Fruit fly (Drosophila melanogaster) whole organism, embryonic: ENCODE results near the gene CG14731.

Experiments
- Asciz ChIP-seq: fragments of 200-800 bp; sonication (Bioruptor generic); optimal IDR thresholded peaks from 2 replicates; lab custom pipeline; 2017; ENCODE audit warnings: missing biosample characterization, mild to moderate bottlenecking, missing genetic modification characterization, missing genetic modification reagents
- C15 ChIP-seq: fragments of 200-800 bp; sonication (Bioruptor generic); IDR thresholded peaks from 3 replicates; pipeline ENCODE4 v1.3.6; 2022; ENCODE audit warnings: missing biosample characterization, missing genetic modification characterization
- CG10147 ChIP-seq: fragments of 200-800 bp; sonication (Bioruptor generic); optimal IDR thresholded peaks from 2 replicates; lab custom pipeline; 2019; ENCODE audit warnings: missing biosample characterization, mild to moderate bottlenecking, missing genetic modification characterization, moderate library complexity
- CG10565 ChIP-seq: fragments of 200-800 bp; sonication (Bioruptor generic); optimal IDR thresholded peaks from 3 replicates; lab custom pipeline; 2016; ENCODE audit warnings: missing biosample characterization, mild to moderate bottlenecking, missing genetic modification characterization
- CG10959 ChIP-seq: fragments of 200-800 bp; sonication (Bioruptor generic); IDR thresholded peaks from 2 replicates; pipeline ENCODE4 v1.3.6; 2022; ENCODE audit warnings: missing biosample characterization, missing genetic modification characterization
- CG14667 ChIP-seq: fragments of 200-800 bp; sonication (Bioruptor generic); IDR thresholded peaks from 2 replicates; pipeline ENCODE4 v1.3.6; 2022; ENCODE audit warnings: missing biosample characterization, missing genetic modification characterization
- CG15073 ChIP-seq: fragments of 200-800 bp; sonication (Bioruptor generic); optimal IDR thresholded peaks from 2 replicates; lab custom pipeline; 2016; ENCODE audit warnings: missing biosample characterization, missing genetic modification characterization
- CG1647 ChIP-seq: fragments of 200-800 bp; sonication (Bioruptor generic); optimal IDR thresholded peaks from 3 replicates; lab custom pipeline; 2016; ENCODE audit warnings: missing biosample characterization, missing genetic modification characterization
- CG16863 ChIP-seq: fragments of 200-800 bp; sonication (Bioruptor generic); optimal IDR thresholded peaks from 3 replicates; lab custom pipeline; 2016; ENCODE audit warnings: missing biosample characterization, missing genetic modification characterization
- CG1792 ChIP-seq: fragments of 200-800 bp; sonication (Bioruptor generic); optimal IDR thresholded peaks from 2 replicates; lab custom pipeline; 2016; ENCODE audit warnings: missing biosample characterization, missing genetic modification characterization
- CG34376 ChIP-seq: fragments of 200-800 bp; sonication (Bioruptor generic); optimal IDR thresholded peaks from 2 replicates; lab custom pipeline; 2018; ENCODE audit warnings: missing biosample characterization, mild to moderate bottlenecking, missing genetic modification characterization
- CG4360 ChIP-seq: fragments of 200-800 bp; sonication (Bioruptor generic); IDR thresholded peaks from 2 replicates; pipeline ENCODE4 v1.3.6; 2022; ENCODE audit warnings: missing biosample characterization, missing genetic modification characterization
- CG4820 ChIP-seq: fragments of 200-800 bp; sonication (Bioruptor generic); optimal IDR thresholded peaks from 3 replicates; lab custom pipeline; 2016; ENCODE audit warnings: missing biosample characterization, missing genetic modification characterization
- CG6689 ChIP-seq: fragments of 200-800 bp; sonication (Bioruptor generic); IDR thresholded peaks from 2 replicates; pipeline ENCODE4 v1.3.6; 2022; ENCODE audit warnings: missing biosample characterization, missing genetic modification characterization
- CG7271 ChIP-seq: fragments of 200-800 bp; sonication (Bioruptor generic); optimal IDR thresholded peaks from 2 replicates; lab custom pipeline; 2018; ENCODE audit warnings: missing biosample characterization, mild to moderate bottlenecking, missing genetic modification characterization, moderate library complexity
- CG7745 ChIP-seq: fragments of 200-800 bp; sonication (Bioruptor generic); optimal IDR thresholded peaks from 2 replicates; lab custom pipeline; 2018; ENCODE audit warnings: missing biosample characterization, mild to moderate bottlenecking, missing genetic modification characterization, moderate library complexity
- CG7963 ChIP-seq: fragments of 200-800 bp; sonication (Bioruptor generic); IDR thresholded peaks from 3 replicates; pipeline ENCODE4 v1.3.6; 2022; ENCODE audit warnings: missing biosample characterization, missing genetic modification characterization; ENCODE audit not compliant: partially characterized antibody
- CG8478 ChIP-seq: fragments of >200 bp; optimal IDR thresholded peaks from 2 replicates; lab custom pipeline; 2018
- CG9727 ChIP-seq: fragments of 200-800 bp; sonication (Bioruptor generic); optimal IDR thresholded peaks from 3 replicates; lab custom pipeline; 2017; ENCODE audit warnings: missing biosample characterization, mild to moderate bottlenecking, missing genetic modification characterization
- CTCF ChIP-seq: fragments of 200-800 bp; sonication (Bioruptor generic); optimal IDR thresholded peaks from 2 replicates; lab custom pipeline; 2017; ENCODE audit warnings: missing biosample characterization, mild to moderate bottlenecking, missing genetic modification characterization, moderate library complexity
- Dip2 ChIP-seq: fragments of 200-800 bp; sonication (Bioruptor generic); IDR thresholded peaks from 2 replicates; pipeline ENCODE4 v1.3.6; 2022; ENCODE audit warnings: missing biosample characterization, missing genetic modification characterization
- Drgx ChIP-seq: fragments of 200-800 bp; sonication (Bioruptor generic); IDR thresholded peaks from 2 replicates; pipeline ENCODE4 v1.3.6; 2022; ENCODE audit warnings: missing biosample characterization, missing genetic modification characterization
- Fer3 ChIP-seq: fragments of 200-800 bp; sonication (Bioruptor generic); optimal IDR thresholded peaks from 2 replicates; lab custom pipeline; 2018; ENCODE audit warnings: missing biosample characterization, mild to moderate bottlenecking, missing genetic modification characterization, moderate library complexity
- HHEX ChIP-seq: fragments of 200-800 bp; sonication (Bioruptor generic); optimal IDR thresholded peaks from 3 replicates; lab custom pipeline; 2017; ENCODE audit warnings: missing biosample characterization, mild to moderate bottlenecking, missing genetic modification characterization, missing genetic modification reagents
- Jarid2 ChIP-seq: fragments of 200-800 bp; sonication (Bioruptor generic); optimal IDR thresholded peaks from 3 replicates; lab custom pipeline; 2017; ENCODE audit warnings: mild to moderate bottlenecking, missing biosample characterization, missing genetic modification reagents, missing genetic modification characterization
- Lhr ChIP-seq: fragments of 200-800 bp; sonication (Bioruptor generic); optimal IDR thresholded peaks from 3 replicates; lab custom pipeline; 2017; ENCODE audit warnings: mild to moderate bottlenecking, missing biosample characterization, missing genetic modification reagents, missing genetic modification characterization
- Lpt ChIP-seq: fragments of >200 bp; optimal IDR thresholded peaks from 2 replicates; lab custom pipeline; 2018; ENCODE audit warnings: missing biosample characterization, missing genetic modification characterization
- Mad ChIP-seq: fragments of 200-800 bp; sonication (Bioruptor generic); optimal IDR thresholded peaks from 2 replicates; lab custom pipeline; 2016; ENCODE audit warnings: missing biosample characterization, missing genetic modification characterization
- Nf-YA ChIP-seq: fragments of 200-800 bp; sonication (Bioruptor generic); IDR thresholded peaks from 2 replicates; pipeline ENCODE4 v1.3.6; 2022; ENCODE audit warnings: missing biosample characterization, missing genetic modification characterization
- Nf-YC ChIP-seq: fragments of 200-800 bp; optimal IDR thresholded peaks from 3 replicates; lab custom pipeline; 2019; ENCODE audit warnings: missing biosample characterization, mild to moderate bottlenecking, missing genetic modification characterization, moderate library complexity
- Ptx1 ChIP-seq: fragments of 200-800 bp; sonication (Bioruptor generic); IDR thresholded peaks from 2 replicates; pipeline ENCODE4 v1.3.6; 2022; ENCODE audit warnings: missing biosample characterization, missing genetic modification characterization
- Ravus ChIP-seq: fragments of 200-800 bp; sonication (Bioruptor generic); IDR thresholded peaks from 2 replicates; pipeline ENCODE4 v1.3.6; 2022; ENCODE audit warnings: missing biosample characterization, missing genetic modification characterization
- Ssrp ChIP-seq: fragments of 200-800 bp; sonication (Bioruptor generic); optimal IDR thresholded peaks from 2 replicates; lab custom pipeline; 2018; ENCODE audit warnings: missing biosample characterization, mild to moderate bottlenecking, missing genetic modification characterization, moderate library complexity
- YL-1 ChIP-seq: fragments of 200-800 bp; sonication (Bioruptor generic); optimal IDR thresholded peaks from 3 replicates; lab custom pipeline; 2017; ENCODE audit warnings: missing biosample characterization, mild to moderate bottlenecking, missing genetic modification characterization
- ap ChIP-seq: fragments of 200-800 bp; sonication (Bioruptor generic); IDR thresholded peaks from 2 replicates; pipeline ENCODE4 v1.3.6; 2022; ENCODE audit warnings: missing biosample characterization, missing genetic modification characterization
- bowl ChIP-seq: fragments of 200-800 bp; sonication (Bioruptor generic); IDR thresholded peaks from 2 replicates; pipeline ENCODE4 v1.3.6; 2022; ENCODE audit warnings: missing biosample characterization, missing genetic modification characterization
- dmrt11E ChIP-seq: fragments of 200-800 bp; sonication (Bioruptor generic); optimal IDR thresholded peaks from 3 replicates; lab custom pipeline; 2018; ENCODE audit warnings: missing biosample characterization, mild to moderate bottlenecking, missing genetic modification characterization, moderate library complexity
- gcm2 ChIP-seq: fragments of 200-800 bp; sonication (Bioruptor generic); optimal IDR thresholded peaks from 2 replicates; lab custom pipeline; 2016; ENCODE audit warnings: missing biosample characterization, missing genetic modification characterization
- gsb ChIP-seq: fragments of 200-800 bp; sonication (Bioruptor generic); IDR thresholded peaks from 2 replicates; pipeline ENCODE4 v1.3.6; 2022; ENCODE audit warnings: missing biosample characterization, missing genetic modification characterization
- hb ChIP-seq: fragments of 200-800 bp; sonication (Bioruptor generic); IDR thresholded peaks from 3 replicates; pipeline ENCODE4 v1.3.6; 2022; ENCODE audit warnings: missing biosample characterization, missing genetic modification characterization; ENCODE audit not compliant: partially characterized antibody
- ind ChIP-seq: fragments of 200-800 bp; sonication (Bioruptor generic); optimal IDR thresholded peaks from 3 replicates; lab custom pipeline; 2016; ENCODE audit warnings: missing biosample characterization, missing genetic modification characterization
- kah ChIP-seq: fragments of 200-800 bp; sonication (Bioruptor generic); optimal IDR thresholded peaks from 2 replicates; lab custom pipeline; 2018; ENCODE audit warnings: missing biosample characterization, mild to moderate bottlenecking, missing genetic modification characterization
- nerfin-1 ChIP-seq: fragments of 200-800 bp; sonication (Bioruptor generic); optimal IDR thresholded peaks from 3 replicates; lab custom pipeline; 2019; ENCODE audit warnings: missing biosample characterization, mild to moderate bottlenecking, missing genetic modification characterization, moderate library complexity
- nerfin-2 ChIP-seq: fragments of 200-800 bp; sonication (Bioruptor generic); IDR thresholded peaks from 2 replicates; pipeline ENCODE4 v1.3.6; 2022; ENCODE audit warnings: missing biosample characterization, missing genetic modification characterization; ENCODE audit not compliant: partially characterized antibody
- org-1 ChIP-seq: fragments of 200-800 bp; sonication (Bioruptor generic); optimal IDR thresholded peaks from 2 replicates; lab custom pipeline; 2017; ENCODE audit warnings: missing biosample characterization, missing genetic modification characterization
- prd ChIP-seq, 3 experiments: fragments of >200 bp in 2 of 3; fragments of 200-800 bp in 1 of 3; sonication (Bioruptor generic) in 1 of 3; optimal IDR thresholded peaks in 2 of 3; IDR thresholded peaks in 1 of 3; 2 replicates in 2 of 3; 3 replicates in 1 of 3; pipeline versions ENCODE4 v1.3.6 to Lab custom; 2017 to 2022; ENCODE audit warnings: missing biosample characterization in 1 of 3, missing genetic modification characterization in 1 of 3
- sens-2 ChIP-seq: fragments of 200-800 bp; sonication (Bioruptor generic); IDR thresholded peaks from 2 replicates; pipeline ENCODE4 v1.3.6; 2022; ENCODE audit warnings: missing biosample characterization, missing genetic modification characterization
- seq ChIP-seq: fragments of 200-800 bp; sonication (Bioruptor generic); IDR thresholded peaks from 2 replicates; pipeline ENCODE4 v1.3.6; 2022; ENCODE audit warnings: missing biosample characterization, missing genetic modification characterization
- slou ChIP-seq: fragments of 200-800 bp; sonication (Bioruptor generic); optimal IDR thresholded peaks from 3 replicates; lab custom pipeline; 2016; ENCODE audit warnings: missing biosample characterization, missing genetic modification characterization
- stwl ChIP-seq: fragments of 200-800 bp; sonication (Bioruptor generic); optimal IDR thresholded peaks from 3 replicates; lab custom pipeline; 2018; ENCODE audit warnings: missing biosample characterization, mild to moderate bottlenecking, missing genetic modification characterization, moderate library complexity
- tgo ChIP-seq: fragments of 200-800 bp; sonication (Bioruptor generic); IDR thresholded peaks from 3 replicates; pipeline ENCODE4 v1.3.6; 2022; ENCODE audit warnings: missing biosample characterization, missing genetic modification characterization
- trem ChIP-seq: fragments of 200-800 bp; optimal IDR thresholded peaks from 3 replicates; lab custom pipeline; 2019; ENCODE audit warnings: missing biosample characterization, mild to moderate bottlenecking, missing genetic modification characterization, moderate library complexity

The CG14731 gene

DNA sequence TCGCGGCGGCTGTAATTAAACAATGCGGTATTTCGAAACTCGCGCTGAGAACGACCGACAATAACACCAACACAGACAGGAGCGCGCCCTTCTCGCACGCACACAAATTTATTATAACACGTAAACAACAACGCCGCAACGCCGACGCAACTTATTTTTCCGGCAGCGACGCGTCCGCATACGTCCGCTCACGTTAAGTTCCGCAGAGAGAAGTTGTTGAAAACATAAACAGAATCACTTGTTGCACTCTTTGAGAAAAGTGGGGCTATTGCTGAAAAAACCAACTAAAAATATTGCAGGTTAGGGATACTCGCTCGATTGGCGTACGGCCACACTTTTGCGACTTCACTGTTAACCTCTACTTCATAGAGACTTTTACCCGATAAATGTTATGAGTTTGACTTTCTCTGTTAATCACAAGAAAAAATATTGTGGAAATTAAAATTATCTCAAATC, 17.9 kb downstream of the CG14731 start, which contains the start of gene Cad87A (continued):
- TF ChIP-seq Lhr (GFP tag; lab: Kevin White, UChicago) (peak; percentile 25), kah (peak; percentile 97), bowl (no peak), CG10959 (GFP tag; lab: Robert Waterston, UW) (no peak), CG9727 (GFP tag; lab: Kevin White, UChicago) (no peak), Fer3 (tag; lab: Kevin White, UChicago) (peak; percentile 13), dmrt11E (no peak), nerfin-1 (tag; lab: Kevin White, UChicago) (peak; percentile 65), CG16863 (GFP tag; lab: Kevin White, UChicago) (no peak), CG8478 (lab: Kevin White, UChicago) (no peak), stwl (tag; lab: Kevin White, UChicago) (peak; percentile 53), CTCF (GFP tag; lab: Kevin White, UChicago) (no peak), nerfin-2 (GFP tag; lab: Robert Waterston, UW) (no peak), Ravus (no peak), slou (GFP tag; lab: Kevin White, UChicago) (no peak), Mad (GFP tag; lab: Kevin White, UChicago) (no peak), gsb (no peak), Ssrp (tag; lab: Kevin White, UChicago) (no peak), HHEX (peak; percentile 13), trem (peak; percentile 36), tgo (GFP tag; lab: Robert Waterston, UW) (no peak), CG15073 (GFP tag; lab: Kevin White, UChicago) (no peak), gcm2 (GFP tag; lab: Kevin White, UChicago) (no peak), CG4820 (GFP tag; lab: Kevin White, UChicago) (no peak), hb (no peak), CG1647 (GFP tag; lab: Kevin White, UChicago) (no peak), org-1 (no peak), C15 (no peak), ap (no peak), Dip2 (no peak), CG10565 (GFP tag; lab: Kevin White, UChicago) (no peak), Ptx1 (no peak), CG14667 (GFP tag; lab: Robert Waterston, UW) (no peak), seq (GFP tag; lab: Robert Waterston, UW) (no peak), Asciz (GFP tag; lab: Kevin White, UChicago) (no peak), CG10147 (GFP tag; lab: Kevin White, UChicago) (no peak), Drgx (GFP tag; lab: Robert Waterston, UW) (no peak), CG1792 (GFP tag; lab: Kevin White, UChicago) (peak; percentile 2), CG4360 (GFP tag; lab: Robert Waterston, UW) (no peak), Nf-YA (GFP tag; lab: Robert Waterston, UW) (no peak), CG7963 (GFP tag; lab: Robert Waterston, UW) (no peak), CG7745 (tag; lab: Kevin White, UChicago) (peak; percentile 38), Jarid2 (peak; percentile 96), CG34376 (GFP tag; lab: Kevin White, UChicago) (peak; percentile 62), Lpt (GFP tag; lab: Kevin White, UChicago) (no peak), prd (optimal IDR thresholded peaks at IDR 0.05; lab: Kevin White, UChicago) (no peak), prd (GFP tag; IDR thresholded peaks at IDR 0.05; lab: Robert Waterston, UW) (no peak), CG6689 (GFP tag; lab: Robert Waterston, UW) (no peak), sens-2 (GFP tag; lab: Robert Waterston, UW) (no peak), YL-1 (no peak), ind (GFP tag; lab: Kevin White, UChicago) (no peak), Nf-YC (tag; lab: Kevin White, UChicago) (no peak), CG7271 (tag; lab: Kevin White, UChicago) (peak; percentile 31)
